Fruit fly (Drosophila melanogaster): ENCODE data around the gene Atg101.

Atg101 gene

DNA sequence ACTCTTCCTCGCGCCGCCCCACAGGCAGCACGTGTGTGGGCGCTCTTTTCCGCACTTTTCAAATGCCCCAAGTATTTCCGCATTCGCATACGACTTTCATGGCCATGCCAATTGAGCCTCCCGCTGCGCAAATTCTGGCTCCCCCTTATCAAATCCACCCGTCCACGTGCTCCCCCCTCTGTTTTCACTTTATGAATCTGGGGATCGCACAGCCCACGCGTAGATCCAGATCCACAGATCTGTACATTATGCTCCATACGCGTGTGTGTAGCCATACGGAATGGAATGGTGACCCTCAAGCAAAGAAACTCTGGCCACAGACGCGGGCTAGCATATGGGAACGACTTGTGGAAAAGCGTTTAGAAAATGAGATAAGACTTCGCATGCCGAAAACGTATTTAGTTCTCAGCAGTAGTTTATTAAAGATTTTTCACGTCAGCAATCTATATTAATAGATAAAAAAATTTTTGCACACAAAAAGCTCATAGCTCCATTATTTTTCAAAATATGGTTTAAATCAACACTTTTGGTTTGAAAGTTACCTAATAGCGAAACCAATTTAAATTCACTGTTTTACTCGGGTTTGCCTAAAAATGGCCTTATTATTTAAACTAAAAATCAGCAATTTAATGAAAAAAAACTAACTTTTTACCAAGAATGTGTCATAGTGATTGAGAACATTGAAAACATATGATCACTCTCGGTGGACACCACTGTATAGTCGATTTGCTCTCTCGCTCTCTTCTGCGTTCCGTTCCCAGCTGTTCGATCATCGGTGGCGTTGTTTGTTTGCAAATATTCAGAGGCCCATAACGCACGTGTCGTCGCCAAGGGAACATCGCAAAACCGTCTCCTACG lies 1.9 kb upstream of the Atg101 start (continued):
- peak; percentile 27 for TF ChIP-seq dmrt11E (tag; optimal IDR thresholded peaks at IDR 0.05)
- TF ChIP-seq Dip3 (GFP tag; optimal IDR thresholded peaks at IDR 0.05) = peak; percentile 55
- no peak for TF ChIP-seq ap (GFP tag; IDR thresholded peaks at IDR 0.05)
- no peak for TF ChIP-seq E2f2 (GFP tag; IDR thresholded peaks at IDR 0.05)
- no peak for TF ChIP-seq hth (optimal IDR thresholded peaks at IDR 0.05)
- no peak for TF ChIP-seq Sry-β (GFP tag; optimal IDR thresholded peaks at IDR 0.05)
- TF ChIP-seq mirr (GFP tag; optimal IDR thresholded peaks at IDR 0.05) = no peak
- no peak for TF ChIP-seq fd64A (GFP tag; optimal IDR thresholded peaks at IDR 0.05)
- TF ChIP-seq slp2 (GFP tag; optimal IDR thresholded peaks at IDR 0.05) = no peak
- peak; percentile 37; the same call in 1 of the 2 replicates for TF ChIP-seq sob (GFP tag; IDR thresholded peaks at IDR 0.05)
- peak; percentile 59 for TF ChIP-seq bab2 (GFP tag; optimal IDR thresholded peaks at IDR 0.05)
- TF ChIP-seq z (GFP tag; IDR thresholded peaks at IDR 0.05) = no peak
- TF ChIP-seq CG8478 (optimal IDR thresholded peaks at IDR 0.05) = no peak
- TF ChIP-seq gt (GFP tag; IDR thresholded peaks at IDR 0.05) = no peak
- no peak for TF ChIP-seq MTF-1 (GFP tag; optimal IDR thresholded peaks at IDR 0.05; ENCODE audit: borderline replicate concordance)
- TF ChIP-seq CG15514 (GFP tag; optimal IDR thresholded peaks at IDR 0.05) = peak; percentile 15
- no peak for TF ChIP-seq CG7271 (tag; optimal IDR thresholded peaks at IDR 0.05)
- TF ChIP-seq CG4404 (GFP tag; IDR thresholded peaks at IDR 0.05) = peak; percentile 30; the same call in 1 of the 2 replicates
- TF ChIP-seq CG12942 (GFP tag; optimal IDR thresholded peaks at IDR 0.05) = no peak
- no peak for TF ChIP-seq tap (tag; optimal IDR thresholded peaks at IDR 0.05)
- TF ChIP-seq gro (GFP tag; optimal IDR thresholded peaks at IDR 0.05) = peak; percentile 1
- TF ChIP-seq CG10462 (GFP tag; optimal IDR thresholded peaks at IDR 0.05) = no peak
- TF ChIP-seq Ada2b (GFP tag; IDR thresholded peaks at IDR 0.05) = peak; percentile 17; the same call in 1 of the 2 replicates
- TF ChIP-seq Deaf1 (tag; optimal IDR thresholded peaks at IDR 0.05) = peak; percentile 22
- peak; percentile 84 for TF ChIP-seq CG2120 (GFP tag; optimal IDR thresholded peaks at IDR 0.05)
- peak; percentile 55 for TF ChIP-seq sd (tag; optimal IDR thresholded peaks at IDR 0.05)
- no peak for TF ChIP-seq CG31365 (tag; optimal IDR thresholded peaks at IDR 0.05)
- peak; percentile 66 for TF ChIP-seq CG18619 (GFP tag; optimal IDR thresholded peaks at IDR 0.05)
- TF ChIP-seq CG3847 (GFP tag; IDR thresholded peaks at IDR 0.05) = peak; percentile 27; the same call in 1 of the 2 replicates
- no peak for TF ChIP-seq peb (GFP tag; IDR thresholded peaks at IDR 0.05)
- no peak for TF ChIP-seq CG9876 (GFP tag; optimal IDR thresholded peaks at IDR 0.05)
- TF ChIP-seq sr (GFP tag; IDR thresholded peaks at IDR 0.05) = peak; percentile 83
- TF ChIP-seq CG11560 (tag; IDR thresholded peaks at IDR 0.05) = no peak
- TF ChIP-seq vfl (GFP tag; optimal IDR thresholded peaks at IDR 0.05) = no peak
- TF ChIP-seq ato (GFP tag; IDR thresholded peaks at IDR 0.05; ENCODE audit: partially characterized antibody) = no peak
- TF ChIP-seq CG18764 (GFP tag; optimal IDR thresholded peaks at IDR 0.05) = peak; percentile 8
- peak; percentile 85 for TF ChIP-seq CG7556 (GFP tag; optimal IDR thresholded peaks at IDR 0.05)
- no peak for TF ChIP-seq so (GFP tag; IDR thresholded peaks at IDR 0.05)
- peak in 1 of 2 experiments; percentile 70 for TF ChIP-seq crp (GFP tag; optimal IDR thresholded peaks at IDR 0.05)
- no peak for TF ChIP-seq sima (GFP tag; optimal IDR thresholded peaks at IDR 0.05)
- TF ChIP-seq CG6854 (GFP tag; optimal IDR thresholded peaks at IDR 0.05) = peak; percentile 61
- no peak for TF ChIP-seq nom (GFP tag; optimal IDR thresholded peaks at IDR 0.05)
- peak; percentile 35 for TF ChIP-seq ewg (GFP tag; optimal IDR thresholded peaks at IDR 0.05)
- peak; percentile 68 for TF ChIP-seq D19B (GFP tag; optimal IDR thresholded peaks at IDR 0.05)
- TF ChIP-seq Bdp1 (GFP tag; optimal IDR thresholded peaks at IDR 0.05) = peak; percentile 22
- TF ChIP-seq pfk (GFP tag; optimal IDR thresholded peaks at IDR 0.05) = peak; percentile 80
- TF ChIP-seq lab (GFP tag; optimal IDR thresholded peaks at IDR 0.05) = peak; percentile 75
- TF ChIP-seq stc (GFP tag; IDR thresholded peaks at IDR 0.05) = no peak
- TF ChIP-seq sc (optimal IDR thresholded peaks at IDR 0.05) = no peak
- TF ChIP-seq sc (GFP tag; optimal IDR thresholded peaks at IDR 0.05) = peak; percentile 8
